Worm (Caenorhabditis elegans) whole organism, L3 larva: Measurements from ENCODE around the gene K11H12.9.

ENCODE experiments used
- R02D3.7 ChIP-seq: fragments of 150-350 bp; optimal IDR thresholded peaks from 2 replicates; lab custom pipeline; 2014; ENCODE audit warnings: missing biosample characterization, missing genetic modification characterization
- ZK546.5 ChIP-seq: sonication (generic microtip); optimal IDR thresholded peaks from 2 replicates; lab custom pipeline; 2017; ENCODE audit warnings: missing biosample characterization, missing genetic modification characterization
- ama-1 ChIP-seq: fragments of 150-350 bp; optimal IDR thresholded peaks from 2 replicates; lab custom pipeline; 2018
- ceh-16 ChIP-seq: sonication (generic microtip); optimal IDR thresholded peaks from 2 replicates; lab custom pipeline; 2017; ENCODE audit warnings: missing biosample characterization, missing genetic modification characterization
- ceh-82 ChIP-seq: fragments of 150-350 bp; optimal IDR thresholded peaks from 2 replicates; lab custom pipeline; 2014; ENCODE audit warnings: missing biosample characterization, missing genetic modification characterization
- ceh-9 ChIP-seq: sonication (generic microtip); optimal IDR thresholded peaks from 2 replicates; lab custom pipeline; 2018; ENCODE audit warnings: missing biosample characterization, missing genetic modification characterization
- egl-27 ChIP-seq: sonication (generic microtip); optimal IDR thresholded peaks from 4 replicates; lab custom pipeline; 2017; ENCODE audit warnings: missing biosample characterization, missing genetic modification reagents, missing genetic modification characterization
- egl-5 ChIP-seq: fragments of 150-350 bp; optimal IDR thresholded peaks from 2 replicates; lab custom pipeline; 2017; ENCODE audit warnings: missing biosample characterization, missing genetic modification reagents, missing genetic modification characterization, inconsistent platforms
- elt-2 ChIP-seq: sonication (generic microtip); optimal IDR thresholded peaks from 2 replicates; lab custom pipeline; 2016; ENCODE audit warnings: missing genetic modification reagents, mild to moderate bottlenecking, missing genetic modification characterization, missing compliant biosample characterization
- elt-3 ChIP-seq, 3 experiments: fragments of 150-350 bp in 1 of 3; sonication (generic microtip) in 2 of 3; optimal IDR thresholded peaks; 2 replicates in 2 of 3; 4 replicates in 1 of 3; lab custom pipeline; 2014 to 2017; ENCODE audit warnings: missing biosample characterization in 3 of 3, missing genetic modification characterization in 3 of 3
- eor-1 ChIP-seq, 2 experiments: fragments of 150-350 bp; optimal IDR thresholded peaks; 2 replicates each; lab custom pipeline; 2014 to 2018; ENCODE audit warnings: missing biosample characterization in 2 of 2, missing genetic modification characterization in 2 of 2
- fkh-10 ChIP-seq: sonication (generic microtip); optimal IDR thresholded peaks from 2 replicates; lab custom pipeline; 2017; ENCODE audit warnings: missing biosample characterization, missing genetic modification reagents, missing genetic modification characterization
- fos-1 ChIP-seq: fragments of 150-350 bp; optimal IDR thresholded peaks from 2 replicates; lab custom pipeline; 2014; ENCODE audit warnings: missing biosample characterization, missing genetic modification characterization
- hmg-11 ChIP-seq: sonication (generic microtip); optimal IDR thresholded peaks from 2 replicates; lab custom pipeline; 2016; ENCODE audit warnings: missing genetic modification characterization, missing compliant biosample characterization
- lin-15B ChIP-seq: fragments of 150-350 bp; optimal IDR thresholded peaks from 2 replicates; lab custom pipeline; 2014; ENCODE audit warnings: missing biosample characterization, missing genetic modification characterization
- lin-39 ChIP-seq: fragments of 150-350 bp; optimal IDR thresholded peaks from 2 replicates; lab custom pipeline; 2018; ENCODE audit warnings: missing biosample characterization, missing genetic modification reagents, missing genetic modification characterization
- mml-1 ChIP-seq: fragments of 150-350 bp; sonication (generic microtip); optimal IDR thresholded peaks from 3 replicates; lab custom pipeline; 2014; ENCODE audit warnings: missing biosample characterization, missing genetic modification characterization
- nfya-1 ChIP-seq: sonication (generic microtip); optimal IDR thresholded peaks from 2 replicates; lab custom pipeline; 2017; ENCODE audit warnings: missing genetic modification characterization, mild to moderate bottlenecking, missing compliant biosample characterization, antibody characterized with exemption, moderate library complexity; ENCODE audit not compliant: insufficient read depth
- nhr-11 ChIP-seq: fragments of 150-350 bp; optimal IDR thresholded peaks from 2 replicates; lab custom pipeline; 2014; ENCODE audit warnings: missing biosample characterization, missing genetic modification characterization
- nhr-237 ChIP-seq: fragments of 150-350 bp; optimal IDR thresholded peaks from 2 replicates; lab custom pipeline; 2014; ENCODE audit warnings: missing biosample characterization, missing genetic modification characterization
- nhr-28 ChIP-seq: fragments of 150-350 bp; optimal IDR thresholded peaks from 2 replicates; lab custom pipeline; 2014; ENCODE audit warnings: missing biosample characterization, missing genetic modification characterization
- nhr-43 ChIP-seq: sonication (generic microtip); optimal IDR thresholded peaks from 2 replicates; lab custom pipeline; 2016; ENCODE audit warnings: mild to moderate bottlenecking, missing genetic modification characterization, missing compliant biosample characterization; ENCODE audit not compliant: poor library complexity, severe bottlenecking
- nhr-67 ChIP-seq: fragments of 150-350 bp; optimal IDR thresholded peaks from 2 replicates; lab custom pipeline; 2014; ENCODE audit warnings: missing biosample characterization, missing genetic modification characterization
- nhr-77 ChIP-seq: fragments of 150-350 bp; optimal IDR thresholded peaks from 2 replicates; lab custom pipeline; 2014; ENCODE audit warnings: missing biosample characterization, missing genetic modification characterization
- pha-4 ChIP-seq: fragments of 150-350 bp; optimal IDR thresholded peaks from 2 replicates; lab custom pipeline; 2014; ENCODE audit warnings: missing biosample characterization, missing genetic modification reagents, missing genetic modification characterization
- pqm-1 ChIP-seq: fragments of 150-350 bp; optimal IDR thresholded peaks from 2 replicates; lab custom pipeline; 2017; ENCODE audit warnings: missing biosample characterization, missing genetic modification characterization, inconsistent platforms
- sea-2 ChIP-seq: fragments of 150-350 bp; sonication (generic microtip); optimal IDR thresholded peaks from 4 replicates; lab custom pipeline; 2014; ENCODE audit warnings: missing biosample characterization, missing genetic modification reagents, missing genetic modification characterization
- skn-1 ChIP-seq: fragments of 150-350 bp; optimal IDR thresholded peaks from 2 replicates; lab custom pipeline; 2014; ENCODE audit warnings: missing biosample characterization, missing genetic modification characterization
- tbx-2 ChIP-seq: sonication (generic microtip); optimal IDR thresholded peaks from 2 replicates; lab custom pipeline; 2016; ENCODE audit warnings: mild to moderate bottlenecking, missing genetic modification characterization, missing compliant biosample characterization
- unc-39 ChIP-seq: sonication (generic microtip); optimal IDR thresholded peaks from 4 replicates; lab custom pipeline; 2017; ENCODE audit warnings: missing biosample characterization, missing genetic modification characterization
- zag-1 ChIP-seq: fragments of 150-350 bp; optimal IDR thresholded peaks from 2 replicates; lab custom pipeline; 2014; ENCODE audit warnings: missing biosample characterization, missing genetic modification characterization
- ztf-11 ChIP-seq: fragments of 150-350 bp; optimal IDR thresholded peaks from 2 replicates; lab custom pipeline; 2014; ENCODE audit warnings: missing biosample characterization, missing genetic modification characterization
- ztf-4 ChIP-seq: fragments of 150-350 bp; optimal IDR thresholded peaks from 2 replicates; lab custom pipeline; 2014; ENCODE audit warnings: missing biosample characterization, missing genetic modification characterization

Gene K11H12.9

DNA sequence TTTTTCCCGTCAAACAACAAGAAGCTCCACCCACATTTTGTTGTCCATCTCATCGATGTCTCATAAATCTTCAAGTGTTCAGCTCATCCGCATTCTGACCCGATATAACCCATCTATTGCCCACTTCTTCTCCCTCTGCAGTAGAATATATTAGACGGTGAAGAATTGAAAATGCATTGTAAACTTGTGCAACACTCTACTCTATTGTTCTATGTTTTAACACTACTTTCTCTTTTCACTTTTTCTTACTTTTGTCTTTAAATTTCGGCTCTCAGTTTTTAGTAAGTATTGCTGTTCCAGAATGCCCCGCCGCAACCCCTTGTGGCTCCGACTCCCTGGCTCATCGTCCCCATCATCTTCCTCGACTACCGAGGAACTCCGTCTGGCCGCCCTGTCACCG lies at the start of gene K11H12.9:
K11H12.9 (plus strand) TSS at position 301 of the 400 bp plus-strand sequence.
- TF ChIP-seq nhr-77 (tag; lab: Kevin White, UChicago) (no peak), ceh-9 (no peak), nhr-237 (tag; lab: Kevin White, UChicago) (no peak)

DNA sequence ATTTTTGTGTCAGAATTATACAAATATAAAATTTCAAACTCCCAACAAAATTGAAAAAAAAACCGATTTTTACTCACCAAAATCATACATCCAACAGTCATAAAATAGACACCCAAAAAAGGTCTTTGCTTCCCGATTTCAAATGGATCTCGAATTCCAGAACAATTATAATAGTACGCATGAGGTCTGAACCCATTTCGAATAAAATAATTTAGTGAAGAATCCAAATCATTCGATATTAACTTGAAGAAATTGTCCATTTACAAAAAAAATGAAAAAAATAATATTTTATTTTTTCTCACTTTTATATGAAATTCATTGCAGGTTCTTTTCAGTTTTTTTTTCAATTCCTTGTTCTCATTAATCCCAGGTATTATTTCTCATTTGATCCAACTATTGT lies 47.9 kb upstream of the K11H12.9 start, which contains the start of gene srt-59:
srt-59 (minus strand) TSS at position 101 of the 400 bp plus-strand sequence.
- TF ChIP-seq nhr-67 (tag; lab: Kevin White, UChicago) (no peak), ceh-16 (tag; lab: Kevin White, UChicago) (no peak)

DNA sequence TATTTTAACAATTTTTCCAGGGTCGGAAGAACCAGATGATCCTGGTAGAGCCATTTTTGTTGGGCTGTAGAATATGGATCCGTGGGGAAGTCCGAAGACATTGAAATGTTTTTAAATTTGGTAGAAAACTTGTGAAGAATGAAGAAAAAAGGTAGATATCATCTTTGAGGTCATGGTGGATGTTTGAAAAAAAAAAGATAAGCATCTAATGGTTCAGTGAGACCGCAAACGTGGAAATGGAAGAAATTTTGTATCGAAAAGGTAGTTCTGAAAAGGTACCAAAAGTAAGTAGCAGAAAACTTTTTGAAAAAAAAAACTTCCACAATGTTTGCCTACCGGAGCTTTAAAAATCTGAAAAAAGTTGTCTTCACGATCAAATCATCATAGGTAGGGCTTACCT lies 45.9 kb upstream of the K11H12.9 start, which contains the start of gene prmt-4:
prmt-4 (minus strand) TSS at position 101 of the 400 bp plus-strand sequence.
- TF ChIP-seq pha-4 (tag; lab: Kevin White, UChicago): no peak
- no peak for TF ChIP-seq nhr-43 (tag; lab: Kevin White, UChicago)
- TF ChIP-seq mml-1 (tag; lab: Kevin White, UChicago): no peak
- no peak for TF ChIP-seq eor-1 (tag; optimal IDR thresholded peaks at IDR 0.05; lab: Kevin White, UChicago)
- no peak for TF ChIP-seq fos-1 (tag; lab: Kevin White, UChicago)

DNA sequence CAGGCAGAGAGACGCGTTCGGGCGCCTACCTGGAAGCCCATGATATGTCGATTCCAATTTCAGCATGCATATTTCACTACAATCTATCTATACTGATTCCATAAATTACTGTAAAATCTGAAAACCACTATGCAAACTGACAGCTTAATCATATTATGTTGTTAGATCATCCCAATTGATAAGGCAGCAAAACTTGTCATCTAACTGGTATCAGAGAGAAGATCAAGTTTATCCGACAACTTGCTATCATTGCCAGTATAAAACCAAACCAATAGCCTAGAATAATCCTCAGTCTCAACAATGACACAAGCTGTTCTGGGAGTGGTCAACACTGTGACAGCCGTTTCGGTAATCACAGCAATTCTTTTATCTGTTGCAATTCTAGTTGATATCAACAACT lies 45.3 kb upstream of the K11H12.9 start, which contains the start of gene col-102:
col-102 (plus strand) TSS at position 301 of the 400 bp plus-strand sequence.
- TF ChIP-seq lin-39 (tag; lab: Kevin White, UChicago) (no peak), tbx-2 (tag; lab: Kevin White, UChicago) (no peak), fkh-10 (GFP tag; lab: Kevin White, UChicago) (no peak), mml-1 (tag; lab: Kevin White, UChicago) (no peak), nhr-43 (tag; lab: Kevin White, UChicago) (no peak), egl-5 (tag; lab: Kevin White, UChicago) (no peak), ama-1 (lab: Kevin White, UChicago) (no peak), ztf-4 (tag; lab: Kevin White, UChicago) (no peak), lin-15B (tag; lab: Kevin White, UChicago) (no peak), nfya-1 (tag; lab: Kevin White, UChicago) (no peak), nhr-77 (tag; lab: Kevin White, UChicago) (no peak), hmg-11 (tag; lab: Kevin White, UChicago) (no peak)

DNA sequence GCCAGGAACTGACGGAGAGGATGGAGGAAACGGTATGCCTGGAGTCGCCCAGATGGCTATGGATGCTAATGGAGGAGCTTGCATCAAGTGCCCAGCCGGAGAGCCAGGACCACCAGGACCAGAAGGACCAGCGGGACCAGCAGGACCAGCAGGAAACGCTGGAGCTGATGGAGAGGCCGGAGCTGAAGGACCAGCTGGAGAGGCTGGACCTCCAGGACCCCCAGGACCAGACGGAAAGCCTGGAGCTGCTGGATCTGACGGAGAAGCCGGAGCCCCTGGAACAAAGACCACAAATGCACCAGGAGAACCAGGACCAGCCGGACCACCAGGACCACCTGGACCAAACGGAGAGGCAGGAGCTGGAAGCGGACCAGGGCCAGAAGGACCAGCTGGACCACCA lies 44.6 kb upstream of the K11H12.9 start:
- TF ChIP-seq pqm-1 (no peak), ztf-11 (no peak), nhr-77 (tag; lab: Kevin White, UChicago) (no peak), elt-3 (tag; optimal IDR thresholded peaks at IDR 0.05; lab: Kevin White, UChicago) (no peak), zag-1 (no peak), ceh-16 (tag; lab: Kevin White, UChicago) (no peak), eor-1 (tag; optimal IDR thresholded peaks at IDR 0.05; lab: Kevin White, UChicago) (no peak), R02D3.7 (no peak), fos-1 (tag; lab: Kevin White, UChicago) (no peak), nhr-11 (tag; lab: Kevin White, UChicago) (no peak), lin-39 (tag; lab: Kevin White, UChicago) (no peak), mml-1 (tag; lab: Kevin White, UChicago) (no peak), egl-5 (tag; lab: Kevin White, UChicago) (no peak), nhr-43 (tag; lab: Kevin White, UChicago) (no peak), ceh-82 (no peak), sea-2 (GFP tag; lab: Kevin White, UChicago) (no peak), ama-1 (lab: Kevin White, UChicago) (no peak)

DNA sequence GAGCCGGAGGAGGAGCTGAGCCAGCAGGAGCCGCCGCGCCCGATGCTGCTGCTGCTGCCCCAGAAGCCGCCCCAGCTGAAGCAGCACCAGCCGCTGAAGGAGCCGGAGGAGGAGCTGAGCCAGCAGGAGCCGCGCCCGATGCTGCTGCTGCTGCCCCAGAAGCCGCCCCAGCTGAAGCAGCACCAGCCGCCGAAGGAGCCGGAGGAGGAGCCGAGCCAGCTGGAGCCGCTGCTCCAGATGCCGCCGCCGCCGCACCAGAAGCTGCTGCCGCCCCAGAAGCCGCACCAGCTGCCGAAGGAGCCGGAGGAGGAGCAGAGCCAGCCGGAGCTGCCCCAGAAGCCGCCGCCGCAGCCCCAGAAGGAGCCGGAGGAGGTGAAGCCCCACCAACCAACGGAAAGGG lies 44.0 kb upstream of the K11H12.9 start:
- TF ChIP-seq sea-2 (GFP tag; lab: Kevin White, UChicago) (no peak), pqm-1 (no peak), nhr-77 (tag; lab: Kevin White, UChicago) (no peak), nhr-28 (tag; lab: Kevin White, UChicago) (no peak), eor-1 (tag; optimal IDR thresholded peaks at IDR 0.05; lab: Kevin White, UChicago) (no peak), skn-1 (tag; lab: Kevin White, UChicago) (no peak), nfya-1 (tag; lab: Kevin White, UChicago) (no peak), egl-5 (tag; lab: Kevin White, UChicago) (no peak), elt-2 (no peak), pha-4 (tag; lab: Kevin White, UChicago) (no peak), nhr-67 (tag; lab: Kevin White, UChicago) (no peak), mml-1 (tag; lab: Kevin White, UChicago) (no peak), ZK546.5 (tag; lab: Kevin White, UChicago) (no peak), unc-39 (tag; lab: Kevin White, UChicago) (no peak), egl-27 (tag; lab: Kevin White, UChicago) (no peak)
